Worm (Caenorhabditis elegans) whole organism, mixed stage, embryonic: ENCODE results near the gene F08G12.11.

ENCODE experiments used
- elt-3 ChIP-seq: fragments of 150-350 bp; optimal IDR thresholded peaks from 2 replicates; lab custom pipeline; 2014; ENCODE audit warnings: missing biosample characterization, missing genetic modification characterization
- nhr-237 ChIP-seq: fragments of 150-350 bp; optimal IDR thresholded peaks from 2 replicates; lab custom pipeline; 2014; ENCODE audit warnings: missing biosample characterization, missing genetic modification characterization

DNA sequence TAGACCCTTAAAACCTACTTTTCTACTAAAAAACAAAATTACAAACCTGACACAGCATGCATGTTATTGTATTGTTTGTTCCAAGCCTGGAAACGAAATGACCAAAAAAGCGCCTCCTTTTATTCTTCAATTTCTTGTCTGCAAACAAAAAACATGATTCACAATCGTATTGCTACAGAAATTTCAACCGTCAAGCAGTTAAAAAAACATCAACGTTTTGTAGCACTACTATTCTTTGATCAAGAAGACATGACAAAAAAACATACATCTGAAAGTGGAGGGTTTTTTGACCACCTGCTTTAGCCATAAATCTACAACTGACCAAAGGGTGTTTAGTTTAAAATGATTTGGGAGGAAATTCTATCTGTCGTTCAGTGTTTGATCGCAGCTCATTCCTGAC, 34.2 kb downstream of the F08G12.11 start, which contains the start of gene F38B2.6:
- TF ChIP-seq elt-3 (tag; lab: Kevin White, UChicago), result no peak
- TF ChIP-seq nhr-237 (tag; lab: Kevin White, UChicago), result no peak
